Worm (Caenorhabditis elegans) whole organism, L3 larva: Measurements from ENCODE around the gene srx-60.

Source experiments
- aly-2 ChIP-seq: fragments of 150-350 bp; optimal IDR thresholded peaks from 2 replicates; lab custom pipeline; 2014; ENCODE audit warnings: missing biosample characterization, missing genetic modification characterization
- ama-1 ChIP-seq: fragments of 150-350 bp; optimal IDR thresholded peaks from 2 replicates; lab custom pipeline; 2018
- ceh-16 ChIP-seq: sonication (generic microtip); optimal IDR thresholded peaks from 2 replicates; lab custom pipeline; 2017; ENCODE audit warnings: missing biosample characterization, missing genetic modification characterization
- daf-12 ChIP-seq: fragments of 150-350 bp; optimal IDR thresholded peaks from 2 replicates; lab custom pipeline; 2014; ENCODE audit warnings: missing biosample characterization, missing genetic modification reagents, missing genetic modification characterization
- hmg-11 ChIP-seq: sonication (generic microtip); optimal IDR thresholded peaks from 2 replicates; lab custom pipeline; 2016; ENCODE audit warnings: missing genetic modification characterization, missing compliant biosample characterization
- jun-1 ChIP-seq: fragments of 150-350 bp; optimal IDR thresholded peaks from 2 replicates; lab custom pipeline; 2014; ENCODE audit warnings: missing biosample characterization, missing genetic modification reagents, missing genetic modification characterization
- nhr-25 ChIP-seq: sonication (generic microtip); optimal IDR thresholded peaks from 2 replicates; lab custom pipeline; 2017; ENCODE audit warnings: missing biosample characterization, missing genetic modification characterization
- pqm-1 ChIP-seq: fragments of 150-350 bp; optimal IDR thresholded peaks from 2 replicates; lab custom pipeline; 2017; ENCODE audit warnings: missing biosample characterization, missing genetic modification characterization, inconsistent platforms

- no peak for TF ChIP-seq ama-1 (lab: Kevin White, UChicago)
- no peak for TF ChIP-seq nhr-25
- TF ChIP-seq jun-1 (tag; lab: Kevin White, UChicago) = no peak
- TF ChIP-seq aly-2 (tag; lab: Kevin White, UChicago) = no peak
- TF ChIP-seq pqm-1 (tag; lab: Kevin White, UChicago) = no peak
- no peak for TF ChIP-seq hmg-11 (tag; lab: Kevin White, UChicago)
- no peak for TF ChIP-seq daf-12 (tag; lab: Kevin White, UChicago)
- TF ChIP-seq ceh-16 = no peak
These were observed 30.3 kb downstream of the srx-60 start, which contains the start of gene srw-71 for ce11 chrV:7431016-7431415.
